Worm (Caenorhabditis elegans): Measurements from ENCODE around the gene Y4C6B.7.

The Y4C6B.7 gene

DNA sequence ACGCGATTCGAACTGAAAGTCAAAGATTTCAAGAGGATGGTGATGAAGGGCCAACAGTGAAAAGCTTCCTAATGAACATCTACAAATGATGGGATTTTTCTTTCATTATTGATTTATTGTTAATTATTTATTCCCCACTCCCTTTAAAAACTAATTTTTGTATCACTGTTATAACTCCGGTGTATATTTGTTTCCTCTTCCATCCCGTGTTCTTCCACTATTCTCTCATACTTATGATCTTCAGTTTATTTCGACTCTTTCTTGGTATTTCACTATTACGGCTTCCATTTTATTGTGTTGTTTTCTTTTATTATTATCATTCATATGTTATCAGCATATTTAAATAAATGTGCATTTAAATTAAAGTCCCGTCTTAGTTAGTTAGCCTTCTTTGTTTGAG, 21.1 kb upstream of the Y4C6B.7 start:
- TF ChIP-seq npax-4 (tag; optimal IDR thresholded peaks at IDR 0.05) (no peak), fkh-6 (tag; optimal IDR thresholded peaks at IDR 0.05) (no peak), rnt-1 (tag; optimal IDR thresholded peaks at IDR 0.05) (no peak), elt-4 (tag; optimal IDR thresholded peaks at IDR 0.05) (no peak), ref-2 (tag; optimal IDR thresholded peaks at IDR 0.05) (no peak), madf-2 (tag; optimal IDR thresholded peaks at IDR 0.05) (no peak), unc-42 (tag; optimal IDR thresholded peaks at IDR 0.05) (no peak), pqm-1 (tag; optimal IDR thresholded peaks at IDR 0.05) (no peak), pha-2 (tag; optimal IDR thresholded peaks at IDR 0.05) (no peak), nhr-232 (tag; optimal IDR thresholded peaks at IDR 0.05) (no peak), hlh-15 (tag; optimal IDR thresholded peaks at IDR 0.05) (no peak), ceh-18 (tag; optimal IDR thresholded peaks at IDR 0.05) (no peak), unc-86 (tag; optimal IDR thresholded peaks at IDR 0.05) (no peak), pax-1 (tag; optimal IDR thresholded peaks at IDR 0.05) (no peak), ceh-45 (GFP tag; IDR thresholded peaks at IDR 0.05) (no peak), lim-6 (tag; optimal IDR thresholded peaks at IDR 0.05) (no peak), mec-3 (tag; optimal IDR thresholded peaks at IDR 0.05; ENCODE audit: borderline replicate concordance) (no peak), zip-5 (tag; optimal IDR thresholded peaks at IDR 0.05) (no peak)

DNA sequence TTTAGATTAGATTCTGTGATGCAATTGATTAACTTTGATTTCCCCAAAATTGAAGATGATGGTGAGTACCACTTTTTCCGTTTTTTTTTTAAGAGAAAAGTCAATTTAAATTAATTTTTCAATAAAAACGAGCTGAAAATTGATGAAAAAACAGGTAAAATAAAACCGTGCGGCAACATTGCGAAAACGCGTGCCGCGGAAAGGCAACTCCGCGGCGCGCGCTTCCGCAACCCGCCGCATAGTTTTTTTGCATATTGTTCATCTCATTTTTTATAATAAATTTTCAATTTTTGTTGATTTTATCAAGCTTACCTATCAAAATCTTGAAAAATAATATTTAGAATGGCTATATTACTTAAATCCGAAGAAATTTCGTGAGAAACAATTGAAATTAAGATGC, 17.6 kb upstream of the Y4C6B.7 start:
- TF ChIP-seq pros-1 (tag; optimal IDR thresholded peaks at IDR 0.05), result no peak
- no peak for TF ChIP-seq C08G9.2 (tag; optimal IDR thresholded peaks at IDR 0.05)
- peak; percentile 44 for TF ChIP-seq sox-4 (tag; optimal IDR thresholded peaks at IDR 0.05)
- TF ChIP-seq ref-2 (tag; optimal IDR thresholded peaks at IDR 0.05), result peak; percentile 20
- no peak for TF ChIP-seq ceh-6 (GFP tag; optimal IDR thresholded peaks at IDR 0.05)
- no peak for TF ChIP-seq che-1 (tag; optimal IDR thresholded peaks at IDR 0.05)
- TF ChIP-seq nfya-1 (tag; optimal IDR thresholded peaks at IDR 0.05), result peak; percentile 49
- TF ChIP-seq ceh-31 (tag; optimal IDR thresholded peaks at IDR 0.05), result peak; percentile 47
- no peak for TF ChIP-seq unc-55 (GFP tag; optimal IDR thresholded peaks at IDR 0.05)
- TF ChIP-seq syd-9 (tag; optimal IDR thresholded peaks at IDR 0.05), result no peak
- TF ChIP-seq T23F11.4 (GFP tag; optimal IDR thresholded peaks at IDR 0.05), result no peak
- peak; percentile 76 for TF ChIP-seq elt-2 (tag; optimal IDR thresholded peaks at IDR 0.05)
- no peak for TF ChIP-seq hlh-30 (tag; optimal IDR thresholded peaks at IDR 0.05; ENCODE audit: insufficient read depth)
- TF ChIP-seq nhr-232 (tag; optimal IDR thresholded peaks at IDR 0.05), result peak; percentile 18
- TF ChIP-seq eyg-1 (tag; optimal IDR thresholded peaks at IDR 0.05), result no peak
- TF ChIP-seq pag-3 (tag; optimal IDR thresholded peaks at IDR 0.05; ENCODE audit: borderline replicate concordance), result no peak
- no peak for TF ChIP-seq unc-42 (tag; optimal IDR thresholded peaks at IDR 0.05)
- TF ChIP-seq mec-3 (tag; optimal IDR thresholded peaks at IDR 0.05; ENCODE audit: borderline replicate concordance), result no peak
- TF ChIP-seq tbx-2 (tag; optimal IDR thresholded peaks at IDR 0.05), result peak; percentile 50
- peak; percentile 65 for TF ChIP-seq K09A11.1 (tag; optimal IDR thresholded peaks at IDR 0.05; ENCODE audit: insufficient read depth)
- TF ChIP-seq ceh-19 (GFP tag; optimal IDR thresholded peaks at IDR 0.05), result no peak
- TF ChIP-seq hlh-15 (tag; optimal IDR thresholded peaks at IDR 0.05), result peak; percentile 14
- TF ChIP-seq dmd-4 (tag; optimal IDR thresholded peaks at IDR 0.05; ENCODE audit: borderline replicate concordance), result no peak
- TF ChIP-seq elt-4 (tag; optimal IDR thresholded peaks at IDR 0.05), result no peak
- TF ChIP-seq pat-9 (tag; optimal IDR thresholded peaks at IDR 0.05), result peak; percentile 52
- TF ChIP-seq odd-2 (tag; optimal IDR thresholded peaks at IDR 0.05), result no peak
- no peak for TF ChIP-seq ets-4 (tag; optimal IDR thresholded peaks at IDR 0.05)
- no peak for TF ChIP-seq dve-1 (tag; optimal IDR thresholded peaks at IDR 0.05)
- peak; percentile 71 for TF ChIP-seq ceh-34 (tag; optimal IDR thresholded peaks at IDR 0.05)
- no peak for TF ChIP-seq unc-3 (GFP tag; conservative IDR thresholded peaks at IDR 0.05)
- TF ChIP-seq unc-3 (tag; optimal IDR thresholded peaks at IDR 0.05), result peak; percentile 22
- no peak for TF ChIP-seq hlh-13 (GFP tag; optimal IDR thresholded peaks at IDR 0.05)
- no peak for TF ChIP-seq hlh-6 (tag; optimal IDR thresholded peaks at IDR 0.05)
- TF ChIP-seq C38D4.7 (GFP tag; optimal IDR thresholded peaks at IDR 0.05), result peak; percentile 1
- no peak for TF ChIP-seq fkh-10 (GFP tag; optimal IDR thresholded peaks at IDR 0.05)
- peak; percentile 52 for TF ChIP-seq zip-5 (tag; optimal IDR thresholded peaks at IDR 0.05)
- TF ChIP-seq ahr-1 (tag; optimal IDR thresholded peaks at IDR 0.05), result no peak
- TF ChIP-seq K02D7.2 (tag; optimal IDR thresholded peaks at IDR 0.05), result peak; percentile 25
- no peak for TF ChIP-seq npax-4 (tag; optimal IDR thresholded peaks at IDR 0.05)
- TF ChIP-seq ceh-22 (tag; optimal IDR thresholded peaks at IDR 0.05), result no peak
- TF ChIP-seq lim-6 (tag; optimal IDR thresholded peaks at IDR 0.05), result no peak
- peak; percentile 44 for TF ChIP-seq unc-86 (tag; optimal IDR thresholded peaks at IDR 0.05)
- TF ChIP-seq ceh-30 (tag; optimal IDR thresholded peaks at IDR 0.05), result no peak

All from whole organism, late embryonic.